Worm (Caenorhabditis elegans) whole organism, L4 larva: ENCODE data around the gene F38A5.22.
A peak's percentile ranks its signal among the peaks of the same experiment; 100 is the strongest.

ENCODE experiments used
- D1046.2 ChIP-seq: fragments of 200-800 bp; sonication (Bioruptor generic); IDR thresholded peaks from 2 replicates; pipeline ENCODE4 v1.3.6; 2022; ENCODE audit warnings: missing genetic modification characterization, missing compliant biosample characterization
- F37D6.2 ChIP-seq: sonication (generic microtip); optimal IDR thresholded peaks from 2 replicates; lab custom pipeline; 2016; ENCODE audit warnings: mild to moderate bottlenecking, missing genetic modification characterization, missing compliant biosample characterization
- F44E2.7 ChIP-seq: fragments of 200-800 bp; sonication (Bioruptor generic); IDR thresholded peaks from 2 replicates; pipeline ENCODE4 v2.1.2; 2022; ENCODE audit warnings: missing genetic modification characterization, missing compliant biosample characterization
- T26A8.4 ChIP-seq: fragments of 200-800 bp; sonication (Bioruptor generic); IDR thresholded peaks from 2 replicates; pipeline ENCODE4 v1.3.6; 2022; ENCODE audit warnings: missing genetic modification characterization, missing compliant biosample characterization
- Y5F2A.4 ChIP-seq: fragments of 200-800 bp; sonication (Bioruptor generic); optimal IDR thresholded peaks from 2 replicates; lab custom pipeline; 2018; ENCODE audit warnings: mild to moderate bottlenecking, missing genetic modification characterization, missing compliant biosample characterization
- Y75B8A.6 ChIP-seq: fragments of 200-800 bp; sonication (Bioruptor generic); IDR thresholded peaks from 2 replicates; pipeline ENCODE4 v1.3.6; 2022; ENCODE audit warnings: missing genetic modification reagents, missing genetic modification characterization, missing compliant biosample characterization
- ZK546.5 ChIP-seq, 2 experiments: sonication (generic microtip); optimal IDR thresholded peaks; 2 replicates each; lab custom pipeline; 2017; ENCODE audit warnings: missing biosample characterization in 2 of 2, missing genetic modification characterization in 2 of 2
- aly-2 ChIP-seq: sonication (generic microtip); optimal IDR thresholded peaks from 2 replicates; lab custom pipeline; 2018; ENCODE audit warnings: missing biosample characterization, missing genetic modification characterization
- ceh-32 ChIP-seq: sonication (generic microtip); optimal IDR thresholded peaks from 2 replicates; lab custom pipeline; 2016; ENCODE audit warnings: mild to moderate bottlenecking, missing genetic modification characterization, missing compliant biosample characterization; ENCODE audit not compliant: poor library complexity
- ceh-62 ChIP-seq: sonication (generic microtip); optimal IDR thresholded peaks from 2 replicates; lab custom pipeline; 2017; ENCODE audit warnings: missing biosample characterization, missing genetic modification characterization
- daf-12 ChIP-seq: fragments of 150-350 bp; optimal IDR thresholded peaks from 2 replicates; lab custom pipeline; 2014; ENCODE audit warnings: missing biosample characterization, missing genetic modification reagents, missing genetic modification characterization
- daf-16 ChIP-seq, 3 experiments: sonication (generic microtip); optimal IDR thresholded peaks; 2 replicates each; lab custom pipeline; 2016 to 2017; ENCODE audit warnings: missing genetic modification characterization in 3 of 3, missing genetic modification reagents in 3 of 3, mild to moderate bottlenecking in 2 of 3, missing compliant biosample characterization in 2 of 3, missing biosample characterization in 1 of 3, moderate library complexity in 1 of 3
- daf-8 ChIP-seq: fragments of 200-800 bp; sonication (Bioruptor generic); IDR thresholded peaks from 2 replicates; pipeline ENCODE4 v1.3.6; 2022; ENCODE audit warnings: missing genetic modification characterization, missing compliant biosample characterization
- dpl-1 ChIP-seq: fragments of 150-350 bp; optimal IDR thresholded peaks from 2 replicates; lab custom pipeline; 2014; ENCODE audit warnings: missing biosample characterization, missing genetic modification reagents, missing genetic modification characterization
- duxl-1 ChIP-seq: sonication (generic microtip); optimal IDR thresholded peaks from 2 replicates; lab custom pipeline; 2016; ENCODE audit warnings: mild to moderate bottlenecking, missing genetic modification characterization, moderate library complexity, missing compliant biosample characterization; ENCODE audit not compliant: poor library complexity
- dve-1 ChIP-seq: sonication (generic microtip); optimal IDR thresholded peaks from 2 replicates; lab custom pipeline; 2017; ENCODE audit warnings: antibody characterized with exemption, mild to moderate bottlenecking, missing genetic modification characterization, missing compliant biosample characterization; ENCODE audit not compliant: insufficient read depth
- gei-8 ChIP-seq: fragments of 200-800 bp; sonication (Bioruptor generic); optimal IDR thresholded peaks from 2 replicates; lab custom pipeline; 2018; ENCODE audit warnings: mild to moderate bottlenecking, missing genetic modification characterization, missing compliant biosample characterization
- hlh-11 ChIP-seq: fragments of 200-800 bp; sonication (Bioruptor generic); optimal IDR thresholded peaks from 2 replicates; lab custom pipeline; 2018; ENCODE audit warnings: mild to moderate bottlenecking, missing genetic modification characterization, missing compliant biosample characterization
- hlh-30 ChIP-seq: sonication (generic microtip); optimal IDR thresholded peaks from 2 replicates; lab custom pipeline; 2017; ENCODE audit warnings: antibody characterized with exemption, mild to moderate bottlenecking, missing genetic modification characterization, missing compliant biosample characterization; ENCODE audit not compliant: insufficient read depth
- jun-1 ChIP-seq: fragments of 150-350 bp; optimal IDR thresholded peaks from 2 replicates; lab custom pipeline; 2014; ENCODE audit warnings: missing biosample characterization, missing genetic modification reagents, missing genetic modification characterization
- lim-7 ChIP-seq: fragments of 200-800 bp; sonication (Bioruptor generic); IDR thresholded peaks from 2 replicates; pipeline ENCODE4 v1.3.6; 2022; ENCODE audit warnings: missing genetic modification characterization, missing compliant biosample characterization
- lin-13 ChIP-seq: fragments of 150-350 bp; optimal IDR thresholded peaks from 2 replicates; lab custom pipeline; 2014; ENCODE audit warnings: missing biosample characterization, missing genetic modification reagents, missing genetic modification characterization
- lin-29 ChIP-seq: fragments of 200-800 bp; sonication (Bioruptor generic); IDR thresholded peaks from 2 replicates; pipeline ENCODE4 v1.3.6; 2022; ENCODE audit warnings: missing genetic modification reagents, missing genetic modification characterization, missing compliant biosample characterization
- lin-39 ChIP-seq: fragments of 150-350 bp; optimal IDR thresholded peaks from 2 replicates; lab custom pipeline; 2014; ENCODE audit warnings: missing biosample characterization, missing genetic modification reagents, missing genetic modification characterization
- lir-3 ChIP-seq: sonication (generic microtip); optimal IDR thresholded peaks from 2 replicates; lab custom pipeline; 2016; ENCODE audit warnings: mild to moderate bottlenecking, missing genetic modification characterization, missing compliant biosample characterization
- lsy-2 ChIP-seq, 2 experiments: fragments of 150-350 bp in 1 of 2; sonication (generic microtip) in 1 of 2; optimal IDR thresholded peaks; 2 replicates each; lab custom pipeline; 2014 to 2017; ENCODE audit warnings: missing biosample characterization in 2 of 2, missing genetic modification characterization in 2 of 2
- madf-9 ChIP-seq: fragments of 200-800 bp; sonication (Bioruptor generic); conservative IDR thresholded peaks from 2 replicates; pipeline ENCODE4 v1.3.6; 2022; ENCODE audit warnings: missing genetic modification reagents, missing genetic modification characterization, missing compliant biosample characterization
- mdl-1 ChIP-seq, 2 experiments: fragments of 150-350 bp in 1 of 2; sonication (generic microtip) in 1 of 2; optimal IDR thresholded peaks; 2 replicates each; lab custom pipeline; 2014 to 2017; ENCODE audit warnings: missing biosample characterization in 2 of 2, missing genetic modification characterization in 2 of 2
- mdt-29 ChIP-seq: fragments of 200-800 bp; sonication (Bioruptor generic); IDR thresholded peaks from 2 replicates; pipeline ENCODE4 v1.3.6; 2022; ENCODE audit warnings: missing genetic modification reagents, missing genetic modification characterization, missing compliant biosample characterization
- mes-2 ChIP-seq: sonication (generic microtip); optimal IDR thresholded peaks from 2 replicates; lab custom pipeline; 2016; ENCODE audit warnings: missing genotype, mild to moderate bottlenecking, missing genetic modification characterization, missing compliant biosample characterization; ENCODE audit not compliant: poor library complexity, severe bottlenecking
- mxl-3 ChIP-seq: fragments of 200-800 bp; sonication (Bioruptor generic); optimal IDR thresholded peaks from 2 replicates; lab custom pipeline; 2018; ENCODE audit warnings: mild to moderate bottlenecking, missing genetic modification characterization, missing compliant biosample characterization
- nhr-102 ChIP-seq: sonication (generic microtip); optimal IDR thresholded peaks from 2 replicates; lab custom pipeline; 2016; ENCODE audit warnings: mild to moderate bottlenecking, missing genetic modification characterization, moderate library complexity, missing compliant biosample characterization
- nhr-25 ChIP-seq: sonication (generic microtip); optimal IDR thresholded peaks from 2 replicates; lab custom pipeline; 2017; ENCODE audit warnings: missing genetic modification characterization, mild to moderate bottlenecking, missing compliant biosample characterization, antibody characterized with exemption, moderate library complexity, borderline replicate concordance; ENCODE audit not compliant: insufficient read depth
- nhr-48 ChIP-seq: sonication (generic microtip); optimal IDR thresholded peaks from 2 replicates; lab custom pipeline; 2016; ENCODE audit warnings: mild to moderate bottlenecking, missing genetic modification characterization, missing compliant biosample characterization
- nhr-6 ChIP-seq: fragments of 150-350 bp; optimal IDR thresholded peaks from 2 replicates; lab custom pipeline; 2014; ENCODE audit warnings: missing biosample characterization, missing genetic modification characterization
- nhr-76 ChIP-seq: fragments of 150-350 bp; optimal IDR thresholded peaks from 2 replicates; lab custom pipeline; 2014; ENCODE audit warnings: missing biosample characterization, missing genetic modification characterization
- pha-4 ChIP-seq, 2 experiments: fragments of 150-350 bp in 1 of 2; fragments of 200-800 bp in 1 of 2; sonication (Bioruptor generic) in 1 of 2; IDR thresholded peaks in 1 of 2; optimal IDR thresholded peaks in 1 of 2; 2 replicates each; pipeline versions ENCODE4 v1.3.6 to Lab custom; 2014 to 2022; ENCODE audit warnings: missing genetic modification characterization in 2 of 2, missing genetic modification reagents in 2 of 2, missing biosample characterization in 1 of 2, missing compliant biosample characterization in 1 of 2
- php-3 ChIP-seq: fragments of 200-800 bp; sonication (Bioruptor generic); IDR thresholded peaks from 2 replicates; pipeline ENCODE4 v1.3.6; 2022; ENCODE audit warnings: missing genetic modification reagents, missing genetic modification characterization, missing compliant biosample characterization
- rbr-2 ChIP-seq: sonication (generic microtip); optimal IDR thresholded peaks from 2 replicates; lab custom pipeline; 2016; ENCODE audit warnings: missing genotype, missing genetic modification characterization, missing compliant biosample characterization
- saeg-2 ChIP-seq: fragments of 200-800 bp; sonication (Bioruptor generic); IDR thresholded peaks from 2 replicates; pipeline ENCODE4 v1.3.6; 2022; ENCODE audit warnings: missing genetic modification reagents, missing genetic modification characterization, missing compliant biosample characterization
- set-16 ChIP-seq: fragments of 200-800 bp; sonication (Bioruptor generic); IDR thresholded peaks from 2 replicates; pipeline ENCODE4 v1.3.6; 2022; ENCODE audit warnings: missing genetic modification reagents, missing genetic modification characterization, missing compliant biosample characterization
- spr-1 ChIP-seq: sonication (generic microtip); optimal IDR thresholded peaks from 2 replicates; lab custom pipeline; 2016; ENCODE audit warnings: mild to moderate bottlenecking, missing genetic modification characterization, missing compliant biosample characterization
- spr-3 ChIP-seq: fragments of 200-800 bp; sonication (Bioruptor generic); optimal IDR thresholded peaks from 2 replicates; lab custom pipeline; 2018; ENCODE audit warnings: mild to moderate bottlenecking, missing genetic modification characterization, missing compliant biosample characterization
- unc-130 ChIP-seq: sonication (generic microtip); optimal IDR thresholded peaks from 2 replicates; lab custom pipeline; 2016; ENCODE audit warnings: missing genetic modification reagents, missing genetic modification characterization, missing compliant biosample characterization
- vab-7 ChIP-seq: fragments of 200-800 bp; sonication (Bioruptor generic); IDR thresholded peaks from 2 replicates; pipeline ENCODE4 v1.3.6; 2022; ENCODE audit warnings: missing genetic modification reagents, missing genetic modification characterization, missing compliant biosample characterization
- zip-11 ChIP-seq: fragments of 200-800 bp; sonication (Bioruptor generic); IDR thresholded peaks from 2 replicates; pipeline ENCODE4 v1.3.6; 2022; ENCODE audit warnings: missing genetic modification characterization, missing compliant biosample characterization
- ztf-7 ChIP-seq: fragments of 150-350 bp; optimal IDR thresholded peaks from 2 replicates; lab custom pipeline; 2014; ENCODE audit warnings: missing biosample characterization, missing genetic modification characterization

Gene F38A5.22

DNA sequence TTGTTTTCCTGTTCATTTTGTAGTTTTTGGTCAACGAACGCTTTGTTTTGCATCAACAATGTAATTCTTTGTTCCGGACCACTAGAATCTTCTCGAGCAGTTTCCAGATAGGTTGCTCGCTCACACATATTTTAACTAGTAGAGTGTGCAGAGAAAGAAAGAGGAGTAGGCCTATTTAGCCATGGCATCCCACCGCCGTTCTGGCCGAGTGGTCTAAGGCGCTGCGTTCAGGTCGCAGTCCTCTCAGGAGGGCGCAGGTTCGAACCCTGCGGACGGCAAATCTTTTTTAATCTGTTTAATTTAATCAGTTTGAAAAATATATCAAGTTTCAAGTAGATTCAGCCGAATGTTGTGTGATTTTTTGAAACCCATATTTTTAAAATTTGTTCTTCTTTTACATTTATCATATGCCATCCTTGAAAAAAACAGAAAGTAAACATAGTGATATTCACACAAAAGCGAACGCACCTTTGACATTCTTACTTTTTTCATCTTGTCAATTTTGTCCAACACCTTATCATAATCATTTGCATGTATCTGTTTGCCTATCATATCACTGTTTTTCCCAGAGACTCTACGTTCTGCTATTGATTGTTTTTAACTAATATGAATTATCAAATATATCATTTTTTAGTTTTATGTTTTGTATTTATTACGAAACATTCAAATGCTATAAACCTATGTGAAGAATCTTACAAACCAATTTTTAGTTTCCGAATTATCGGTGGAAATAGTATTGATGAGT is 38.9 kb downstream of the F38A5.22 start, which contains the start of gene try-3 (continued):
- TF ChIP-seq pha-4 (GFP tag; IDR thresholded peaks at IDR 0.05; lab: Robert Waterston, UW) (peak; percentile 87), pha-4 (tag; optimal IDR thresholded peaks at IDR 0.05; lab: Kevin White, UChicago) (no peak), lir-3 (no peak), lin-29 (GFP tag; lab: Robert Waterston, UW) (no peak), vab-7 (peak; percentile 84), nhr-48 (peak; percentile 34), ceh-62 (tag; lab: Kevin White, UChicago) (no peak), jun-1 (tag; lab: Kevin White, UChicago) (no peak), spr-3 (peak; percentile 0), gei-8 (GFP tag; lab: Kevin White, UChicago) (peak; percentile 73), lim-7 (GFP tag; lab: Robert Waterston, UW) (peak; percentile 97), hlh-11 (tag; lab: Kevin White, UChicago) (peak; percentile 72), nhr-6 (tag; lab: Kevin White, UChicago) (no peak), nhr-25 (tag; lab: Kevin White, UChicago) (no peak), dve-1 (tag; lab: Kevin White, UChicago) (peak; percentile 27), mxl-3 (GFP tag; lab: Kevin White, UChicago) (peak; percentile 49), nhr-102 (tag; lab: Kevin White, UChicago) (peak; percentile 46), saeg-2 (no peak), dpl-1 (GFP tag; lab: Kevin White, UChicago) (peak; percentile 49), daf-12 (tag; lab: Kevin White, UChicago) (no peak), mes-2 (peak; percentile 85), duxl-1 (tag; lab: Kevin White, UChicago) (peak; percentile 71), daf-16 (GFP tag; optimal IDR thresholded peaks at IDR 0.05; lab: Kevin White, UChicago) (peak; percentile 0 to 45), daf-16 (tag; optimal IDR thresholded peaks at IDR 0.05; lab: Kevin White, UChicago) (peak; percentile 79), Y5F2A.4 (GFP tag; lab: Kevin White, UChicago) (peak; percentile 26), F44E2.7 (GFP tag; lab: Robert Waterston, UW) (peak; percentile 60; the same call in 1 of the 2 replicates), daf-8 (GFP tag; lab: Robert Waterston, UW) (0 out of 2 replicates have a peak, but pooled peaks have one; percentile 15), spr-1 (tag; lab: Kevin White, UChicago) (peak; percentile 11), ztf-7 (tag; lab: Kevin White, UChicago) (no peak), ZK546.5 (tag; optimal IDR thresholded peaks at IDR 0.05; lab: Kevin White, UChicago) (no peak), ceh-32 (tag; lab: Kevin White, UChicago) (no peak), rbr-2 (tag; lab: Kevin White, UChicago) (peak; percentile 66), F37D6.2 (tag; lab: Kevin White, UChicago) (peak; percentile 22), php-3 (GFP tag; lab: Robert Waterston, UW) (0 out of 2 replicates have a peak, but pooled peaks have one; percentile 12), D1046.2 (GFP tag; lab: Robert Waterston, UW) (peak; percentile 81), zip-11 (GFP tag; lab: Robert Waterston, UW) (no peak), lin-13 (GFP tag; lab: Kevin White, UChicago) (peak; percentile 41), aly-2 (tag; lab: Kevin White, UChicago) (no peak), T26A8.4 (GFP tag; lab: Robert Waterston, UW) (peak; percentile 66), madf-9 (GFP tag; lab: Robert Waterston, UW) (peak; percentile 80), Y75B8A.6 (GFP tag; lab: Robert Waterston, UW) (peak; percentile 71; the same call in 1 of the 2 replicates), mdl-1 (tag; optimal IDR thresholded peaks at IDR 0.05; lab: Kevin White, UChicago) (peak in 1 of 2 experiments; percentile 22), hlh-30 (tag; lab: Kevin White, UChicago) (peak; percentile 68), nhr-76 (tag; lab: Kevin White, UChicago) (no peak), unc-130 (GFP tag; lab: Kevin White, UChicago) (peak; percentile 54), lsy-2 (tag; optimal IDR thresholded peaks at IDR 0.05; lab: Kevin White, UChicago) (peak in 1 of 2 experiments; percentile 67), mdt-29 (peak; percentile 78), set-16 (no peak; the same call in none of the 2 replicates), lin-39 (tag; lab: Kevin White, UChicago) (no peak)
